Fruit fly (Drosophila melanogaster) whole organism, prepupa: Measurements from ENCODE around the gene CG6231.
A peak's percentile ranks its signal among the peaks of the same experiment; 100 is the strongest.

ENCODE experiments used
- Blimp-1 ChIP-seq: fragments of 200-800 bp; sonication (Bioruptor generic); optimal IDR thresholded peaks from 3 replicates; lab custom pipeline; 2017; ENCODE audit warnings: missing biosample characterization, missing genetic modification characterization, mild to moderate bottlenecking, moderate library complexity, missing genetic modification reagents
- CG10631 ChIP-seq: fragments of 200-800 bp; sonication (Bioruptor generic); optimal IDR thresholded peaks from 2 replicates; lab custom pipeline; 2016; ENCODE audit warnings: missing biosample characterization, missing genetic modification characterization
- CG11762 ChIP-seq: fragments of 200-800 bp; sonication (Bioruptor generic); optimal IDR thresholded peaks from 3 replicates; lab custom pipeline; 2016; ENCODE audit warnings: missing biosample characterization, missing genetic modification characterization; ENCODE audit not compliant: insufficient read depth
- CG11902 ChIP-seq: fragments of 200-800 bp; sonication (Bioruptor generic); optimal IDR thresholded peaks from 3 replicates; lab custom pipeline; 2016; ENCODE audit warnings: missing biosample characterization, missing genetic modification characterization
- CG1621 ChIP-seq: fragments of 200-800 bp; sonication (Bioruptor generic); optimal IDR thresholded peaks from 3 replicates; lab custom pipeline; 2018; ENCODE audit warnings: missing biosample characterization, mild to moderate bottlenecking, missing genetic modification characterization
- CG31627 ChIP-seq: fragments of 200-800 bp; sonication (Bioruptor generic); optimal IDR thresholded peaks from 3 replicates; lab custom pipeline; 2016; ENCODE audit warnings: missing biosample characterization, missing genetic modification characterization
- CG32006 ChIP-seq: fragments of 200-800 bp; sonication (Bioruptor generic); optimal IDR thresholded peaks from 3 replicates; lab custom pipeline; 2017; ENCODE audit warnings: missing biosample characterization, mild to moderate bottlenecking, missing genetic modification characterization
- CG34406 ChIP-seq: fragments of 200-800 bp; sonication (Bioruptor generic); optimal IDR thresholded peaks from 3 replicates; lab custom pipeline; 2016; ENCODE audit warnings: missing biosample characterization, missing genetic modification characterization
- CG4318 ChIP-seq: fragments of 200-800 bp; sonication (Bioruptor generic); optimal IDR thresholded peaks from 3 replicates; lab custom pipeline; 2017; ENCODE audit warnings: missing biosample characterization, mild to moderate bottlenecking, missing genetic modification characterization
- CG6163 ChIP-seq: fragments of 200-800 bp; sonication (Bioruptor generic); IDR thresholded peaks from 3 replicates; pipeline ENCODE4 v1.3.6; 2022; ENCODE audit warnings: missing biosample characterization, missing genetic modification characterization
- CG6276 ChIP-seq: fragments of 200-800 bp; sonication (Bioruptor generic); optimal IDR thresholded peaks from 2 replicates; lab custom pipeline; 2017; ENCODE audit warnings: missing biosample characterization, mild to moderate bottlenecking, missing genetic modification characterization
- CG6808 ChIP-seq: fragments of 200-800 bp; sonication (Bioruptor generic); optimal IDR thresholded peaks from 3 replicates; lab custom pipeline; 2017; ENCODE audit warnings: missing biosample characterization, missing genetic modification characterization, mild to moderate bottlenecking, moderate library complexity, missing genetic modification reagents
- CG6854 ChIP-seq: fragments of 200-800 bp; sonication (Bioruptor generic); optimal IDR thresholded peaks from 2 replicates; lab custom pipeline; 2017; ENCODE audit warnings: missing biosample characterization, mild to moderate bottlenecking, missing genetic modification characterization
- CG7368 ChIP-seq: fragments of 200-800 bp; sonication (Bioruptor generic); optimal IDR thresholded peaks from 3 replicates; lab custom pipeline; 2016; ENCODE audit warnings: missing biosample characterization, missing genetic modification characterization
- CG8319 ChIP-seq: fragments of 200-800 bp; sonication (Bioruptor generic); optimal IDR thresholded peaks from 3 replicates; lab custom pipeline; 2016; ENCODE audit warnings: missing biosample characterization, missing genetic modification characterization
- CG8632 ChIP-seq: fragments of 200-800 bp; sonication (Bioruptor generic); optimal IDR thresholded peaks from 3 replicates; lab custom pipeline; 2016; ENCODE audit warnings: missing biosample characterization, missing genetic modification characterization
- Eip78C ChIP-seq: fragments of 200-800 bp; sonication (Bioruptor generic); peaks from one replicate; lab custom pipeline; 2016; ENCODE audit warnings: missing biosample characterization, missing genetic modification characterization
- Eip93F ChIP-seq: fragments of 200-800 bp; sonication (Bioruptor generic); optimal IDR thresholded peaks from 2 replicates; lab custom pipeline; 2016; ENCODE audit warnings: missing biosample characterization, mild to moderate bottlenecking, missing genetic modification characterization
- Ets21C ChIP-seq: fragments of 200-800 bp; sonication (Bioruptor generic); optimal IDR thresholded peaks from 3 replicates; lab custom pipeline; 2016; ENCODE audit warnings: missing biosample characterization, missing genetic modification characterization
- Ets96B ChIP-seq: fragments of 200-800 bp; optimal IDR thresholded peaks from 2 replicates; lab custom pipeline; 2019; ENCODE audit warnings: missing biosample characterization, mild to moderate bottlenecking, missing genetic modification characterization, moderate library complexity
- Hr4 ChIP-seq: fragments of 200-800 bp; sonication (Bioruptor generic); optimal IDR thresholded peaks from 3 replicates; lab custom pipeline; 2016; ENCODE audit warnings: missing biosample characterization, missing genetic modification characterization
- Lpt ChIP-seq: fragments of 200-800 bp; sonication (Bioruptor generic); optimal IDR thresholded peaks from 3 replicates; lab custom pipeline; 2016; ENCODE audit warnings: missing biosample characterization, missing genetic modification characterization
- Smox ChIP-seq: fragments of 200-800 bp; sonication (Bioruptor generic); optimal IDR thresholded peaks from 3 replicates; lab custom pipeline; 2016; ENCODE audit warnings: missing biosample characterization, missing genetic modification characterization
- Sox102F ChIP-seq: fragments of 200-800 bp; sonication (Bioruptor generic); optimal IDR thresholded peaks from 2 replicates; lab custom pipeline; 2016; ENCODE audit warnings: missing biosample characterization, mild to moderate bottlenecking, missing genetic modification characterization
- Sox15 ChIP-seq: fragments of 200-800 bp; sonication (Bioruptor generic); optimal IDR thresholded peaks from 3 replicates; lab custom pipeline; 2016; ENCODE audit warnings: missing biosample characterization, missing genetic modification characterization
- achi ChIP-seq: fragments of 200-800 bp; sonication (Bioruptor generic); optimal IDR thresholded peaks from 3 replicates; lab custom pipeline; 2016; ENCODE audit warnings: missing biosample characterization, missing genetic modification characterization
- acj6 ChIP-seq: fragments of 200-800 bp; sonication (Bioruptor generic); optimal IDR thresholded peaks from 3 replicates; lab custom pipeline; 2016; ENCODE audit warnings: missing biosample characterization, missing genetic modification characterization
- dsx ChIP-seq: fragments of 200-800 bp; optimal IDR thresholded peaks from 3 replicates; lab custom pipeline; 2019; ENCODE audit warnings: missing biosample characterization, mild to moderate bottlenecking, missing genetic modification characterization, moderate library complexity; ENCODE audit not compliant: poor library complexity, severe bottlenecking
- eg ChIP-seq: fragments of 200-800 bp; sonication (Bioruptor generic); IDR thresholded peaks from 3 replicates; pipeline ENCODE4 v1.3.6; 2022; ENCODE audit warnings: missing biosample characterization, missing genetic modification characterization
- esn ChIP-seq: fragments of 200-800 bp; sonication (Bioruptor generic); optimal IDR thresholded peaks from 2 replicates; lab custom pipeline; 2016; ENCODE audit warnings: missing biosample characterization, mild to moderate bottlenecking, missing genetic modification characterization, moderate library complexity
- fd59A ChIP-seq: fragments of 200-800 bp; sonication (Bioruptor generic); optimal IDR thresholded peaks from 2 replicates; lab custom pipeline; 2017; ENCODE audit warnings: missing biosample characterization, mild to moderate bottlenecking, missing genetic modification characterization, missing genetic modification reagents
- fd85E ChIP-seq: fragments of 200-800 bp; sonication (Bioruptor generic); optimal IDR thresholded peaks from 3 replicates; lab custom pipeline; 2016; ENCODE audit warnings: missing biosample characterization, missing genetic modification characterization
- fkh ChIP-seq: fragments of 200-800 bp; sonication (Bioruptor generic); optimal IDR thresholded peaks from 3 replicates; lab custom pipeline; 2017; ENCODE audit warnings: missing biosample characterization, mild to moderate bottlenecking, missing genetic modification characterization, moderate library complexity
- lz ChIP-seq: fragments of 200-800 bp; sonication (Bioruptor generic); optimal IDR thresholded peaks from 3 replicates; lab custom pipeline; 2016; ENCODE audit warnings: missing biosample characterization, missing genetic modification characterization
- pdm3 ChIP-seq: fragments of 200-800 bp; sonication (Bioruptor generic); optimal IDR thresholded peaks from 3 replicates; lab custom pipeline; 2016; ENCODE audit warnings: missing biosample characterization, missing genetic modification characterization
- salr ChIP-seq, 2 experiments: fragments of 200-800 bp; sonication (Bioruptor generic); optimal IDR thresholded peaks; 3 replicates each; lab custom pipeline; 2016 to 2018; ENCODE audit warnings: missing biosample characterization in 2 of 2, missing genetic modification characterization in 2 of 2, mild to moderate bottlenecking in 1 of 2
- spab ChIP-seq: fragments of 200-800 bp; sonication (Bioruptor generic); optimal IDR thresholded peaks from 2 replicates; lab custom pipeline; 2017; ENCODE audit warnings: missing biosample characterization, mild to moderate bottlenecking, missing genetic modification characterization, missing genetic modification reagents
- ss ChIP-seq, 2 experiments: fragments of 200-800 bp; sonication (Bioruptor generic); optimal IDR thresholded peaks; 2 replicates in 1 of 2; 3 replicates in 1 of 2; lab custom pipeline; 2017 to 2018; ENCODE audit warnings: mild to moderate bottlenecking in 2 of 2, missing biosample characterization in 2 of 2, missing genetic modification characterization in 2 of 2, moderate library complexity in 1 of 2
- svp ChIP-seq: fragments of 200-800 bp; sonication (Bioruptor generic); peaks from one replicate; lab custom pipeline; 2016; ENCODE audit warnings: missing biosample characterization, missing genetic modification characterization
- vri ChIP-seq: fragments of 200-800 bp; sonication (Bioruptor generic); optimal IDR thresholded peaks from 3 replicates; lab custom pipeline; 2016; ENCODE audit warnings: missing biosample characterization, mild to moderate bottlenecking, missing genetic modification characterization

Gene CG6231

DNA sequence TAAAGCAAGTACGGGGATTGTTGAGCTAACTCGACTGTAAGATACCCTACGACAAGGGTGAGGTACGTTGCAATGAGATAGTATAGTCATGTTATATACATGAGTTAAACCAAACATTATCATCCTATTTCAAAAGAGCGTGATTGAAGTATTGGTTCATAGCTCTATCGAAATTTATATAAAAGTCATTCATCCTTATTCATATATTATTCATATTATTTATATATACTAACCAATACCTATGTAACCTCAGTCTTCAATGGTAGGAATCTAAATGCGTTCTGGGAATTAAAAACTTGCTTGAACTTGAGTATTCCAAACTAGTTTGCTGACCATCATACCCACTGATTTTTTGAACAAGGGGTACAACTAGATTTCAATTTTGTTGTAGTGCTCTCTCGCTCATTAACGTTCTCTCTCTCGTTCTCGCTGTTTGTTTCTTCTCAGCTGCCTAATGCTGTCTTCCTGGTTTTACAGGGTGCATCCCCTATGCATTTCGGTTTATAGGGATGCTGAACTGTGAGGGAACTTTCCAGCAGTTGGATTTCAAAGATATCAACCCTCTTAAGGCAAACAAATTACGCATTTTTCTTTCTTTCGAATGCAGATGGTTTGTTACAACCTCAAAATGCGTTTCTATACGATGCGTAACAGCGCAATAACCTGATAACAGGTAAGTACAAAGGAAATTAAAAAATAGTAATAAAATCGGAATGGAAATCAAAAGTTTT, 4.6 kb downstream of the CG6231 start (continued):
- TF ChIP-seq CG34406 (no peak), spab (peak; percentile 1), CG4318 (no peak), eg (no peak), CG32006 (GFP tag; lab: Kevin White, UChicago) (peak; percentile 40), Sox15 (GFP tag; lab: Kevin White, UChicago) (no peak), svp (GFP tag; lab: Kevin White, UChicago) (no peak), ss (GFP tag; optimal IDR thresholded peaks at IDR 0.05; lab: Kevin White, UChicago) (no peak), CG10631 (GFP tag; lab: Kevin White, UChicago) (no peak), acj6 (GFP tag; lab: Kevin White, UChicago) (no peak), CG11902 (GFP tag; lab: Kevin White, UChicago) (no peak), CG31627 (GFP tag; lab: Kevin White, UChicago) (no peak), pdm3 (GFP tag; lab: Kevin White, UChicago) (no peak), fd59A (GFP tag; lab: Kevin White, UChicago) (no peak), Ets21C (GFP tag; lab: Kevin White, UChicago) (no peak)

DNA sequence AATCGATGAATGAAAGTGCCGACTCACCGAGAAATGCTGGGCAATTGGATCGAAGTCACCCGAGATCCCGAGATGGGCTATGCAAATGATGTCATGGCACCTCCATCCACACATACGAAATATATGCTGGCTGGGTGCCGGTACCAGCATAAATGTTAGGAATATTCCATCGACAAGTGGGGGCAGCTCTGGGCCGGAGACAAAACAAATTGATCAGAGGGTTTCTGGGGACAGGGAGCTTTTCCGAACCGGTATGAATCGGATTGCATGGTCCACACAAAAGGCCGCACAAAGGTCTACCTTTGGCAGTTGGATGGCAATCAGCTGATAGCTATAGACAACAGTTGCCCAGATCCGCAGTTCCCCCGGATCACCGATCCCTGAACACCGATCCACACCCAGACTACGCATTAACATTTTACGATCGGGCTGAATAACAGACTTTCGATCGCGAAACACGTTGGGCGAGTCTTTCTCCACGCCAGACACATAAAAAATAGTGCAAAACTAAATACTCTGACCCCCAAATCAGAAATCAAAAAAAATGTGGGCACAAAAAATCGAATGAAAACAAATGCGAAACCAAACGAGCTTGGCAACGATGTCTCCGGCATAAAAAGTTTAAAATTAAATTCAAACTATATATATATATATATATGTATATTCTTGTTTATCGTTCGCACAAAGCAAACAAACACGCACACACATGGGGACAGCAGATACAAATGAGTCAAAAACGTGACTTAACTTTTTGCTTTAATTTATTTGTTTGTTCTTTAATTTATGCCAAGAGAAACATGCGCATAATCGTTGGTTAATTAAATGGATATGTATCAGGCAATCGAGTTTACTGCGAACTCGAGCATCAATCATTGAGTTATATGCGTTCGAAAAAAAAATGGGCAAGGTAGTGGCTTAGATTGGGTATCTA, 7.0 kb downstream of the CG6231 start:
- TF ChIP-seq Eip93F (no peak), CG11902 (GFP tag; lab: Kevin White, UChicago) (no peak), Lpt (no peak), svp (GFP tag; lab: Kevin White, UChicago) (no peak), CG6163 (GFP tag; lab: Robert Waterston, UW) (no peak), fkh (GFP tag; lab: Kevin White, UChicago) (no peak), esn (GFP tag; lab: Kevin White, UChicago) (no peak), CG11762 (GFP tag; lab: Kevin White, UChicago) (no peak), CG8632 (GFP tag; lab: Kevin White, UChicago) (no peak), salr (GFP tag; optimal IDR thresholded peaks at IDR 0.05; lab: Kevin White, UChicago) (no peak), Hr4 (GFP tag; lab: Kevin White, UChicago) (no peak), CG4318 (no peak), CG6808 (GFP tag; lab: Kevin White, UChicago) (no peak), Smox (GFP tag; lab: Kevin White, UChicago) (no peak), dsx (GFP tag; lab: Kevin White, UChicago) (peak; percentile 68), ss (GFP tag; optimal IDR thresholded peaks at IDR 0.05; lab: Kevin White, UChicago) (peak in 1 of 2 experiments; percentile 27), fd85E (GFP tag; lab: Kevin White, UChicago) (no peak), Blimp-1 (GFP tag; lab: Kevin White, UChicago) (no peak), acj6 (GFP tag; lab: Kevin White, UChicago) (no peak), CG7368 (GFP tag; lab: Kevin White, UChicago) (no peak), Eip78C (GFP tag; lab: Kevin White, UChicago) (peak; percentile 46), Ets96B (peak; percentile 6), CG32006 (GFP tag; lab: Kevin White, UChicago) (peak; percentile 28), vri (GFP tag; lab: Kevin White, UChicago) (no peak), lz (no peak), Sox102F (no peak), CG6854 (GFP tag; lab: Kevin White, UChicago) (no peak), CG31627 (GFP tag; lab: Kevin White, UChicago) (no peak), CG34406 (no peak), pdm3 (GFP tag; lab: Kevin White, UChicago) (no peak), CG6276 (GFP tag; lab: Kevin White, UChicago) (peak; percentile 30), CG1621 (no peak), achi (peak; percentile 3), CG8319 (GFP tag; lab: Kevin White, UChicago) (no peak)
